Worm (Caenorhabditis elegans) whole organism, young adult: ENCODE measurements around the gene kin-20.

Experiments used
- B0019.2 ChIP-seq: fragments of 200-800 bp; sonication (Bioruptor generic); conservative IDR thresholded peaks from 2 replicates; pipeline ENCODE4 v1.3.6; 2022; ENCODE audit warnings: missing genetic modification reagents, missing genetic modification characterization, missing compliant biosample characterization
- C06A6.2 ChIP-seq: fragments of 200-800 bp; sonication (Bioruptor generic); conservative IDR thresholded peaks from 2 replicates; pipeline ENCODE4 v1.3.6; 2022; ENCODE audit warnings: missing genetic modification characterization, missing compliant biosample characterization
- F23B12.7 ChIP-seq: sonication (generic microtip); optimal IDR thresholded peaks from 2 replicates; lab custom pipeline; 2017; ENCODE audit warnings: missing genetic modification characterization, mild to moderate bottlenecking, missing compliant biosample characterization, antibody characterized with exemption, moderate library complexity; ENCODE audit not compliant: insufficient read depth
- F39B2.1 ChIP-seq: fragments of 200-800 bp; sonication (Bioruptor generic); IDR thresholded peaks from 2 replicates; pipeline ENCODE4 v1.3.6; 2022; ENCODE audit warnings: missing genetic modification reagents, missing genetic modification characterization, missing compliant biosample characterization
- F52B5.7 ChIP-seq: sonication (generic microtip); optimal IDR thresholded peaks from 2 replicates; lab custom pipeline; 2016; ENCODE audit warnings: mild to moderate bottlenecking, missing genetic modification characterization, missing compliant biosample characterization
- F55B11.4 ChIP-seq: sonication (generic microtip); optimal IDR thresholded peaks from 2 replicates; lab custom pipeline; 2016; ENCODE audit warnings: missing compliant biosample characterization, missing genetic modification characterization, borderline replicate concordance; ENCODE audit not compliant: insufficient read depth
- F57C9.4 ChIP-seq: sonication (generic microtip); optimal IDR thresholded peaks from 2 replicates; lab custom pipeline; 2017; ENCODE audit warnings: mild to moderate bottlenecking, missing genetic modification characterization, missing compliant biosample characterization
- Y53F4B.3 ChIP-seq: fragments of 200-800 bp; sonication (Bioruptor generic); IDR thresholded peaks from 2 replicates; pipeline ENCODE4 v1.3.6; 2022; ENCODE audit warnings: missing genetic modification reagents, missing genetic modification characterization, missing compliant biosample characterization
- Y53G8AR.9 ChIP-seq: fragments of 200-800 bp; sonication (Bioruptor generic); conservative IDR thresholded peaks from 2 replicates; pipeline ENCODE4 v1.3.6; 2022; ENCODE audit warnings: missing genetic modification reagents, missing genetic modification characterization, missing compliant biosample characterization
- Y67H2A.10 ChIP-seq: fragments of 200-800 bp; sonication (Bioruptor generic); conservative IDR thresholded peaks from 2 replicates; pipeline ENCODE4 v1.3.6; 2022; ENCODE audit warnings: missing genetic modification reagents, missing genetic modification characterization, missing compliant biosample characterization
- akir-1 ChIP-seq: fragments of 200-800 bp; sonication (Bioruptor generic); optimal IDR thresholded peaks from 2 replicates; lab custom pipeline; 2018; ENCODE audit warnings: mild to moderate bottlenecking, missing genetic modification characterization, moderate library complexity, missing compliant biosample characterization
- aptf-2 ChIP-seq: fragments of 200-800 bp; sonication (Bioruptor generic); conservative IDR thresholded peaks from 2 replicates; pipeline ENCODE4 v1.3.6; 2022; ENCODE audit warnings: missing genetic modification reagents, missing genetic modification characterization, missing compliant biosample characterization
- atf-7 ChIP-seq: sonication (generic microtip); optimal IDR thresholded peaks from 2 replicates; lab custom pipeline; 2017; ENCODE audit warnings: mild to moderate bottlenecking, missing genetic modification characterization, missing compliant biosample characterization
- attf-5 ChIP-seq: fragments of 200-800 bp; sonication (Bioruptor generic); optimal IDR thresholded peaks from 2 replicates; lab custom pipeline; 2018; ENCODE audit warnings: mild to moderate bottlenecking, missing genetic modification characterization, missing compliant biosample characterization
- bed-1 ChIP-seq: fragments of 200-800 bp; sonication (Bioruptor generic); IDR thresholded peaks from 2 replicates; pipeline ENCODE4 v1.3.6; 2022; ENCODE audit warnings: missing genetic modification reagents, missing genetic modification characterization, missing compliant biosample characterization
- ceh-27 ChIP-seq: fragments of 200-800 bp; sonication (Bioruptor generic); optimal IDR thresholded peaks from 2 replicates; lab custom pipeline; 2018; ENCODE audit warnings: mild to moderate bottlenecking, missing genetic modification characterization, moderate library complexity, missing compliant biosample characterization
- ceh-58 ChIP-seq: fragments of 200-800 bp; sonication (Bioruptor generic); IDR thresholded peaks from 2 replicates; pipeline ENCODE4 v1.3.6; 2022; ENCODE audit warnings: missing genetic modification characterization, missing compliant biosample characterization
- ceh-91 ChIP-seq: fragments of 200-800 bp; sonication (Bioruptor generic); IDR thresholded peaks from 2 replicates; pipeline ENCODE4 v1.3.6; 2022; ENCODE audit warnings: missing genetic modification reagents, missing genetic modification characterization, missing compliant biosample characterization
- dpff-1 ChIP-seq: sonication (generic microtip); optimal IDR thresholded peaks from 2 replicates; lab custom pipeline; 2017; ENCODE audit warnings: mild to moderate bottlenecking, missing genetic modification characterization, missing compliant biosample characterization
- dpl-1 ChIP-seq: fragments of 150-350 bp; optimal IDR thresholded peaks from 2 replicates; lab custom pipeline; 2014; ENCODE audit warnings: missing biosample characterization, missing genetic modification reagents, missing genetic modification characterization
- egrh-3 ChIP-seq: fragments of 200-800 bp; sonication (Bioruptor generic); IDR thresholded peaks from 2 replicates; pipeline ENCODE4 v1.3.6; 2022; ENCODE audit warnings: missing genetic modification reagents, missing genetic modification characterization, missing compliant biosample characterization
- fkh-3 ChIP-seq: sonication (generic microtip); optimal IDR thresholded peaks from 2 replicates; lab custom pipeline; 2016; ENCODE audit warnings: mild to moderate bottlenecking, missing genetic modification characterization, missing compliant biosample characterization
- hlh-12 ChIP-seq: sonication (generic microtip); optimal IDR thresholded peaks from 2 replicates; lab custom pipeline; 2016; ENCODE audit warnings: missing genetic modification characterization, missing compliant biosample characterization
- hlh-26 ChIP-seq: fragments of 200-800 bp; sonication (Bioruptor generic); conservative IDR thresholded peaks from 2 replicates; pipeline ENCODE4 v1.3.6; 2022; ENCODE audit warnings: missing genetic modification reagents, missing genetic modification characterization, missing compliant biosample characterization
- hsf-1 ChIP-seq: fragments of 200-800 bp; sonication (Bioruptor generic); IDR thresholded peaks from 2 replicates; pipeline ENCODE4 v1.3.6; 2022; ENCODE audit warnings: missing genetic modification reagents, missing genetic modification characterization, missing compliant biosample characterization
- lag-1 ChIP-seq: fragments of 200-800 bp; sonication (Bioruptor generic); IDR thresholded peaks from 2 replicates; pipeline ENCODE4 v1.3.6; 2022; ENCODE audit warnings: missing genetic modification reagents, missing genetic modification characterization, missing compliant biosample characterization
- let-526 ChIP-seq: fragments of 200-800 bp; sonication (Bioruptor generic); IDR thresholded peaks from 2 replicates; pipeline ENCODE4 v1.3.6; 2022; ENCODE audit warnings: missing genetic modification reagents, missing genetic modification characterization, missing compliant biosample characterization
- let-607 ChIP-seq, 2 experiments: fragments of 200-800 bp in 1 of 2; sonication (Bioruptor generic) in 1 of 2; sonication (generic microtip) in 1 of 2; optimal IDR thresholded peaks; 2 replicates each; lab custom pipeline; 2016 to 2018; ENCODE audit warnings: mild to moderate bottlenecking in 2 of 2, missing compliant biosample characterization in 2 of 2, missing genetic modification characterization in 2 of 2, moderate library complexity in 2 of 2, missing genotype in 1 of 2
- lin-26 ChIP-seq: fragments of 200-800 bp; sonication (Bioruptor generic); IDR thresholded peaks from 2 replicates; pipeline ENCODE4 v1.3.6; 2022; ENCODE audit warnings: missing genetic modification reagents, missing genetic modification characterization, missing compliant biosample characterization
- lin-54 ChIP-seq: fragments of 200-800 bp; sonication (Bioruptor generic); optimal IDR thresholded peaks from 2 replicates; lab custom pipeline; 2018; ENCODE audit warnings: mild to moderate bottlenecking, missing genetic modification characterization, missing compliant biosample characterization
- lsl-1 ChIP-seq: fragments of 200-800 bp; sonication (Bioruptor generic); optimal IDR thresholded peaks from 2 replicates; lab custom pipeline; 2018; ENCODE audit warnings: mild to moderate bottlenecking, missing genetic modification characterization, moderate library complexity, missing compliant biosample characterization
- lsy-27 ChIP-seq: sonication (generic microtip); optimal IDR thresholded peaks from 2 replicates; lab custom pipeline; 2017; ENCODE audit warnings: missing genetic modification characterization, mild to moderate bottlenecking, missing compliant biosample characterization, antibody characterized with exemption, missing genotype, borderline replicate concordance; ENCODE audit not compliant: insufficient read depth
- madf-10 ChIP-seq: sonication (generic microtip); optimal IDR thresholded peaks from 2 replicates; lab custom pipeline; 2016; ENCODE audit warnings: mild to moderate bottlenecking, missing genetic modification characterization, missing compliant biosample characterization
- madf-8 ChIP-seq: fragments of 200-800 bp; sonication (Bioruptor generic); conservative IDR thresholded peaks from 2 replicates; pipeline ENCODE4 v1.3.6; 2022; ENCODE audit warnings: missing genetic modification reagents, missing genetic modification characterization, missing compliant biosample characterization
- mes-4 ChIP-seq: sonication (generic microtip); optimal IDR thresholded peaks from 2 replicates; lab custom pipeline; 2016; ENCODE audit warnings: missing genotype, missing genetic modification characterization, missing compliant biosample characterization
- mxl-1 ChIP-seq: sonication (generic microtip); optimal IDR thresholded peaks from 2 replicates; lab custom pipeline; 2016; ENCODE audit warnings: missing genetic modification characterization, missing compliant biosample characterization
- nfya-2 ChIP-seq: fragments of 200-800 bp; sonication (Bioruptor generic); IDR thresholded peaks from 2 replicates; pipeline ENCODE4 v1.3.6; 2022; ENCODE audit warnings: missing genetic modification reagents, missing genetic modification characterization, missing compliant biosample characterization
- nfyb-1 ChIP-seq: fragments of 200-800 bp; sonication (Bioruptor generic); IDR thresholded peaks from 2 replicates; pipeline ENCODE4 v1.3.6; 2022; ENCODE audit warnings: missing genetic modification reagents, missing genetic modification characterization, missing compliant biosample characterization
- nhr-179 ChIP-seq: sonication (generic microtip); optimal IDR thresholded peaks from 2 replicates; lab custom pipeline; 2016; ENCODE audit warnings: mild to moderate bottlenecking, missing genetic modification characterization, missing compliant biosample characterization
- nhr-80 ChIP-seq: sonication (generic microtip); optimal IDR thresholded peaks from 2 replicates; lab custom pipeline; 2016; ENCODE audit warnings: missing genetic modification characterization, missing compliant biosample characterization
- sptf-2 ChIP-seq: fragments of 200-800 bp; sonication (Bioruptor generic); optimal IDR thresholded peaks from 2 replicates; lab custom pipeline; 2018; ENCODE audit warnings: mild to moderate bottlenecking, missing genetic modification characterization, missing compliant biosample characterization
- unc-130 ChIP-seq: sonication (generic microtip); optimal IDR thresholded peaks from 2 replicates; lab custom pipeline; 2016; ENCODE audit warnings: missing genetic modification reagents, missing genetic modification characterization, missing compliant biosample characterization
- unc-62 ChIP-seq: fragments of 150-350 bp; optimal IDR thresholded peaks from 2 replicates; lab custom pipeline; 2014; ENCODE audit warnings: missing biosample characterization, missing genetic modification reagents, missing genetic modification characterization
- zfh-2 ChIP-seq: fragments of 200-800 bp; sonication (Bioruptor generic); conservative IDR thresholded peaks from 2 replicates; pipeline ENCODE4 v1.3.6; 2022; ENCODE audit warnings: missing genetic modification reagents, missing genetic modification characterization, missing compliant biosample characterization
- zim-3 ChIP-seq: sonication (generic microtip); optimal IDR thresholded peaks from 2 replicates; lab custom pipeline; 2017; ENCODE audit warnings: mild to moderate bottlenecking, missing genetic modification characterization, moderate library complexity, missing compliant biosample characterization
- ztf-22 ChIP-seq: fragments of 200-800 bp; sonication (Bioruptor generic); optimal IDR thresholded peaks from 2 replicates; lab custom pipeline; 2018; ENCODE audit warnings: mild to moderate bottlenecking, missing genetic modification characterization, moderate library complexity, missing compliant biosample characterization

Gene kin-20

ce11 chrX:15281248-15281647, 3.7 kb upstream of the kin-20 start (continued):
- no peak for TF ChIP-seq lsl-1 (GFP tag; lab: Kevin White, UChicago)
- TF ChIP-seq ceh-58 (GFP tag; lab: Robert Waterston, UW), result no peak
- TF ChIP-seq dpl-1 (GFP tag; lab: Kevin White, UChicago), result no peak
- TF ChIP-seq zim-3 (tag; lab: Kevin White, UChicago), result no peak
- no peak for TF ChIP-seq Y53G8AR.9 (GFP tag; lab: Robert Waterston, UW)
- no peak for TF ChIP-seq F52B5.7 (tag; lab: Kevin White, UChicago)
- no peak for TF ChIP-seq bed-1 (GFP tag; lab: Robert Waterston, UW)
- TF ChIP-seq mes-4 (tag; lab: Kevin White, UChicago), result no peak
- no peak for TF ChIP-seq lin-54 (GFP tag; lab: Kevin White, UChicago)
- TF ChIP-seq hlh-12, result no peak
- TF ChIP-seq ceh-91 (GFP tag; lab: Robert Waterston, UW), result no peak
- no peak for TF ChIP-seq Y53F4B.3 (GFP tag; lab: Robert Waterston, UW)
- TF ChIP-seq dpff-1 (tag; lab: Kevin White, UChicago), result no peak
- TF ChIP-seq B0019.2 (GFP tag; lab: Robert Waterston, UW), result no peak
- no peak for TF ChIP-seq unc-130 (GFP tag; lab: Kevin White, UChicago)
- TF ChIP-seq F55B11.4, result no peak
- TF ChIP-seq ztf-22, result no peak
- no peak for TF ChIP-seq aptf-2 (GFP tag; lab: Robert Waterston, UW)
- TF ChIP-seq nfya-2 (GFP tag; lab: Robert Waterston, UW), result no peak
- peak; percentile 52; the same call in 1 of the 2 replicates for TF ChIP-seq zfh-2 (GFP tag; lab: Robert Waterston, UW)
- peak; percentile 70 for TF ChIP-seq nhr-80 (tag; lab: Kevin White, UChicago)
- TF ChIP-seq lag-1 (GFP tag; lab: Robert Waterston, UW), result no peak
- no peak for TF ChIP-seq sptf-2 (GFP tag; lab: Kevin White, UChicago)
- TF ChIP-seq F57C9.4 (tag; lab: Kevin White, UChicago), result no peak
- no peak for TF ChIP-seq nhr-179
- no peak for TF ChIP-seq hsf-1 (GFP tag; lab: Robert Waterston, UW)
- peak; percentile 47 for TF ChIP-seq F23B12.7 (tag; lab: Kevin White, UChicago)
- no peak for TF ChIP-seq F39B2.1 (GFP tag; lab: Robert Waterston, UW)
- no peak for TF ChIP-seq madf-10 (tag; lab: Kevin White, UChicago)
- no peak for TF ChIP-seq unc-62 (GFP tag; lab: Kevin White, UChicago)
- no peak for TF ChIP-seq C06A6.2 (GFP tag; lab: Robert Waterston, UW)
- TF ChIP-seq nfyb-1 (GFP tag; lab: Robert Waterston, UW), result no peak
- no peak for TF ChIP-seq Y67H2A.10 (GFP tag; lab: Robert Waterston, UW)
- TF ChIP-seq attf-5, result peak; percentile 27
- TF ChIP-seq lin-26 (GFP tag; lab: Robert Waterston, UW), result no peak
- TF ChIP-seq egrh-3 (GFP tag; lab: Robert Waterston, UW), result no peak
- TF ChIP-seq lsy-27 (tag; lab: Kevin White, UChicago), result no peak
- no peak for TF ChIP-seq hlh-26
- peak; percentile 30 for TF ChIP-seq ceh-27
- no peak for TF ChIP-seq madf-8
- TF ChIP-seq atf-7 (tag; lab: Kevin White, UChicago), result no peak
- TF ChIP-seq let-526, result no peak
- no peak for TF ChIP-seq akir-1
- no peak for TF ChIP-seq let-607 (tag; optimal IDR thresholded peaks at IDR 0.05; lab: Kevin White, UChicago)
- TF ChIP-seq mxl-1 (tag; lab: Kevin White, UChicago), result no peak
- TF ChIP-seq fkh-3 (tag; lab: Kevin White, UChicago), result no peak
